Fruit fly (Drosophila melanogaster) whole organism, embryonic: ENCODE measurements around the gene Tango5.

ENCODE experiments used
- Ada2b ChIP-seq: fragments of 200-800 bp; sonication (Bioruptor generic); IDR thresholded peaks from 2 replicates; pipeline ENCODE4 v1.3.6; 2022; ENCODE audit warnings: missing biosample characterization, missing genetic modification characterization
- BEAF-32 ChIP-seq: fragments of 200-800 bp; sonication (Bioruptor generic); optimal IDR thresholded peaks from 3 replicates; lab custom pipeline; 2017; ENCODE audit warnings: missing biosample characterization, missing genetic modification characterization, mild to moderate bottlenecking, moderate library complexity, missing genetic modification reagents
- CG10274 ChIP-seq: fragments of 200-800 bp; sonication (Bioruptor generic); optimal IDR thresholded peaks from 3 replicates; lab custom pipeline; 2017; ENCODE audit warnings: missing biosample characterization, mild to moderate bottlenecking, missing genetic modification characterization
- CG10565 ChIP-seq: fragments of 200-800 bp; sonication (Bioruptor generic); optimal IDR thresholded peaks from 3 replicates; lab custom pipeline; 2016; ENCODE audit warnings: missing biosample characterization, mild to moderate bottlenecking, missing genetic modification characterization
- CG11696 ChIP-seq: fragments of 200-800 bp; sonication (Bioruptor generic); IDR thresholded peaks from 2 replicates; pipeline ENCODE4 v1.3.6; 2022; ENCODE audit warnings: missing biosample characterization, missing genetic modification characterization
- CG12942 ChIP-seq: fragments of 200-800 bp; sonication (Bioruptor generic); optimal IDR thresholded peaks from 3 replicates; lab custom pipeline; 2016; ENCODE audit warnings: missing biosample characterization, missing genetic modification characterization
- CG13624 ChIP-seq: fragments of 200-800 bp; sonication (Bioruptor generic); optimal IDR thresholded peaks from 2 replicates; lab custom pipeline; 2016; ENCODE audit warnings: missing biosample characterization, missing genetic modification characterization
- CG13775 ChIP-seq: fragments of 200-800 bp; sonication (Bioruptor generic); optimal IDR thresholded peaks from 3 replicates; lab custom pipeline; 2017; ENCODE audit warnings: missing biosample characterization, mild to moderate bottlenecking, missing genetic modification characterization
- CG15011 ChIP-seq: fragments of 200-800 bp; sonication (Bioruptor generic); optimal IDR thresholded peaks from 3 replicates; lab custom pipeline; 2018; ENCODE audit warnings: missing biosample characterization, mild to moderate bottlenecking, missing genetic modification characterization
- CG15601 ChIP-seq: fragments of 200-800 bp; sonication (Bioruptor generic); optimal IDR thresholded peaks from 3 replicates; lab custom pipeline; 2019; ENCODE audit warnings: missing biosample characterization, mild to moderate bottlenecking, missing genetic modification characterization, moderate library complexity
- CG16779 ChIP-seq: fragments of 200-800 bp; sonication (Bioruptor generic); IDR thresholded peaks from 2 replicates; pipeline ENCODE4 v1.3.6; 2022; ENCODE audit warnings: missing biosample characterization, missing genetic modification characterization
- CG17912 ChIP-seq: fragments of 200-800 bp; sonication (Bioruptor generic); optimal IDR thresholded peaks from 2 replicates; lab custom pipeline; 2018; ENCODE audit warnings: missing biosample characterization, mild to moderate bottlenecking, missing genetic modification characterization
- CG2116 ChIP-seq: fragments of 200-800 bp; sonication (Bioruptor generic); optimal IDR thresholded peaks from 3 replicates; lab custom pipeline; 2018; ENCODE audit warnings: missing biosample characterization, mild to moderate bottlenecking, missing genetic modification characterization
- CG2875 ChIP-seq: fragments of 200-800 bp; sonication (Bioruptor generic); optimal IDR thresholded peaks from 2 replicates; lab custom pipeline; 2017; ENCODE audit warnings: missing biosample characterization, mild to moderate bottlenecking, missing genetic modification characterization, missing genetic modification reagents
- CG34422 ChIP-seq: fragments of 200-800 bp; sonication (Bioruptor generic); IDR thresholded peaks from 3 replicates; pipeline ENCODE4 v1.3.6; 2022; ENCODE audit warnings: missing biosample characterization, missing genetic modification characterization
- CG3726 ChIP-seq: fragments of 200-800 bp; sonication (Bioruptor generic); IDR thresholded peaks from 3 replicates; pipeline ENCODE4, ENCODE4 v1.3.6; 2022; ENCODE audit warnings: missing biosample characterization, missing genetic modification characterization
- CG6683 ChIP-seq: fragments of 200-800 bp; sonication (Bioruptor generic); optimal IDR thresholded peaks from 2 replicates; lab custom pipeline; 2017; ENCODE audit warnings: missing biosample characterization, mild to moderate bottlenecking, missing genetic modification characterization, missing genetic modification reagents
- CG6854 ChIP-seq: fragments of 200-800 bp; sonication (Bioruptor generic); optimal IDR thresholded peaks from 3 replicates; lab custom pipeline; 2017; ENCODE audit warnings: missing biosample characterization, mild to moderate bottlenecking, missing genetic modification characterization
- CG7271 ChIP-seq: fragments of 200-800 bp; sonication (Bioruptor generic); optimal IDR thresholded peaks from 2 replicates; lab custom pipeline; 2018; ENCODE audit warnings: missing biosample characterization, mild to moderate bottlenecking, missing genetic modification characterization, moderate library complexity
- CG7372 ChIP-seq: fragments of 200-800 bp; sonication (Bioruptor generic); IDR thresholded peaks from 2 replicates; pipeline ENCODE4 v1.3.6; 2022; ENCODE audit warnings: missing biosample characterization, missing genetic modification characterization
- CG8089 ChIP-seq: fragments of 200-800 bp; sonication (Bioruptor generic); optimal IDR thresholded peaks from 3 replicates; lab custom pipeline; 2016; ENCODE audit warnings: missing biosample characterization, missing genetic modification characterization
- CG8924 ChIP-seq: fragments of 200-800 bp; optimal IDR thresholded peaks from 3 replicates; lab custom pipeline; 2019; ENCODE audit warnings: missing biosample characterization, mild to moderate bottlenecking, missing genetic modification characterization, moderate library complexity
- CG9215 ChIP-seq: fragments of 200-800 bp; sonication (Bioruptor generic); IDR thresholded peaks from 2 replicates; pipeline ENCODE4 v1.3.6; 2022; ENCODE audit warnings: missing biosample characterization, missing genetic modification characterization
- CG9437 ChIP-seq: fragments of 200-800 bp; sonication (Bioruptor generic); optimal IDR thresholded peaks from 2 replicates; lab custom pipeline; 2018; ENCODE audit warnings: missing biosample characterization, mild to moderate bottlenecking, missing genetic modification characterization
- CTCF ChIP-seq: fragments of 200-800 bp; sonication (Bioruptor generic); optimal IDR thresholded peaks from 2 replicates; lab custom pipeline; 2017; ENCODE audit warnings: missing biosample characterization, mild to moderate bottlenecking, missing genetic modification characterization, moderate library complexity
- Camta ChIP-seq: fragments of 200-800 bp; sonication (Bioruptor generic); optimal IDR thresholded peaks from 2 replicates; lab custom pipeline; 2016; ENCODE audit warnings: missing biosample characterization, missing genetic modification characterization
- Deaf1 ChIP-seq: fragments of 200-800 bp; optimal IDR thresholded peaks from 3 replicates; lab custom pipeline; 2019; ENCODE audit warnings: missing biosample characterization, mild to moderate bottlenecking, missing genetic modification characterization, moderate library complexity
- Doc3 ChIP-seq: fragments of 200-800 bp; sonication (Bioruptor generic); IDR thresholded peaks from 3 replicates; pipeline ENCODE4 v1.3.6; 2022; ENCODE audit warnings: missing biosample characterization, missing genetic modification characterization; ENCODE audit not compliant: partially characterized antibody
- GATAe ChIP-seq: fragments of 200-800 bp; sonication (Bioruptor generic); conservative IDR thresholded peaks from 2 replicates; pipeline ENCODE4 v1.3.6; 2022; ENCODE audit warnings: missing biosample characterization, missing genetic modification characterization
- HmgD ChIP-seq: fragments of 200-800 bp; sonication (Bioruptor generic); optimal IDR thresholded peaks from 3 replicates; lab custom pipeline; 2016; ENCODE audit warnings: missing biosample characterization, missing genetic modification characterization
- Hmr ChIP-seq: fragments of 200-800 bp; sonication (Bioruptor generic); optimal IDR thresholded peaks from 3 replicates; lab custom pipeline; 2017; ENCODE audit warnings: mild to moderate bottlenecking, missing biosample characterization, missing genetic modification reagents, missing genetic modification characterization
- Hsf ChIP-seq: fragments of 200-800 bp; sonication (Bioruptor generic); optimal IDR thresholded peaks from 3 replicates; lab custom pipeline; 2016; ENCODE audit warnings: missing biosample characterization, missing genetic modification characterization
- Stat92E ChIP-seq, 3 experiments: fragments of >200 bp in 2 of 3; fragments of 200-800 bp in 1 of 3; sonication (Bioruptor generic) in 1 of 3; optimal IDR thresholded peaks; 2 replicates each; lab custom pipeline; 2017 to 2019; ENCODE audit warnings: missing biosample characterization in 3 of 3, missing genetic modification characterization in 3 of 3, mild to moderate bottlenecking in 1 of 3, moderate library complexity in 1 of 3
- Vsx1 ChIP-seq: fragments of 200-800 bp; sonication (Bioruptor generic); optimal IDR thresholded peaks from 2 replicates; lab custom pipeline; 2017; ENCODE audit warnings: missing biosample characterization, mild to moderate bottlenecking, missing genetic modification characterization, missing genetic modification reagents
- abd-A ChIP-seq: fragments of 200-800 bp; sonication (Bioruptor generic); optimal IDR thresholded peaks from 3 replicates; lab custom pipeline; 2019; ENCODE audit warnings: missing biosample characterization, mild to moderate bottlenecking, missing genetic modification characterization, moderate library complexity
- amos ChIP-seq: fragments of 200-800 bp; sonication (Bioruptor generic); IDR thresholded peaks from 2 replicates; pipeline ENCODE4 v1.3.6; 2022; ENCODE audit warnings: missing biosample characterization, missing genetic modification characterization; ENCODE audit not compliant: partially characterized antibody
- ase ChIP-seq: fragments of 200-800 bp; sonication (Bioruptor generic); IDR thresholded peaks from 3 replicates; pipeline ENCODE4 v1.3.6; 2022; ENCODE audit warnings: missing biosample characterization, missing genetic modification characterization
- cg ChIP-seq: fragments of 200-800 bp; sonication (Bioruptor generic); optimal IDR thresholded peaks from 3 replicates; lab custom pipeline; 2019; ENCODE audit warnings: missing biosample characterization, mild to moderate bottlenecking, missing genetic modification characterization, moderate library complexity
- chinmo ChIP-seq: fragments of 200-800 bp; sonication (Bioruptor generic); IDR thresholded peaks from 4 replicates; pipeline ENCODE4 v1.3.6; 2022; ENCODE audit warnings: missing biosample characterization, missing genetic modification characterization; ENCODE audit not compliant: partially characterized antibody
- crol ChIP-seq: fragments of 200-800 bp; sonication (Bioruptor generic); IDR thresholded peaks from 2 replicates; pipeline ENCODE4 v1.3.6; 2022; ENCODE audit warnings: missing biosample characterization, missing genetic modification characterization
- da ChIP-seq: fragments of 200-800 bp; sonication (Bioruptor generic); optimal IDR thresholded peaks from 2 replicates; lab custom pipeline; 2016; ENCODE audit warnings: missing biosample characterization, missing genetic modification characterization
- dimm ChIP-seq: fragments of 200-800 bp; sonication (Bioruptor generic); IDR thresholded peaks from 2 replicates; pipeline ENCODE4 v1.3.6; 2022; ENCODE audit warnings: missing biosample characterization, missing genetic modification characterization
- hkb ChIP-seq, 2 experiments: fragments of 200-800 bp in 1 of 2; fragments of >200 bp in 1 of 2; sonication (Bioruptor generic) in 1 of 2; IDR thresholded peaks in 1 of 2; optimal IDR thresholded peaks in 1 of 2; 2 replicates each; pipeline versions ENCODE4 v1.3.6 to Lab custom; 2017 to 2022; ENCODE audit warnings: missing biosample characterization in 1 of 2, missing genetic modification characterization in 1 of 2
- stc ChIP-seq: fragments of 200-800 bp; sonication (Bioruptor generic); IDR thresholded peaks from 2 replicates; pipeline ENCODE4 v1.3.6; 2022; ENCODE audit warnings: missing biosample characterization, missing genetic modification characterization
- trem ChIP-seq: fragments of 200-800 bp; optimal IDR thresholded peaks from 3 replicates; lab custom pipeline; 2019; ENCODE audit warnings: missing biosample characterization, mild to moderate bottlenecking, missing genetic modification characterization, moderate library complexity
- usp ChIP-seq: fragments of >200 bp; optimal IDR thresholded peaks from 2 replicates; lab custom pipeline; 2017; ENCODE audit warnings: missing biosample characterization, missing genetic modification characterization
- zfh1 ChIP-seq: fragments of 200-800 bp; sonication (Bioruptor generic); IDR thresholded peaks from 3 replicates; pipeline ENCODE4 v1.3.6; 2022; ENCODE audit warnings: missing biosample characterization, missing genetic modification characterization

The Tango5 gene

dm6 chrX:10766976-10767349, 2.8 kb upstream of the Tango5 start:
- TF ChIP-seq chinmo = 0 out of 4 replicates have a peak, but pooled peaks have one; percentile 33
- peak; percentile 7 for TF ChIP-seq CG15601 (tag; lab: Kevin White, UChicago)
- TF ChIP-seq Vsx1 (GFP tag; lab: Kevin White, UChicago) = peak; percentile 36
- TF ChIP-seq stc (GFP tag; lab: Robert Waterston, UW) = peak; percentile 29; the same call in 1 of the 2 replicates
- no peak for TF ChIP-seq usp (GFP tag; lab: Kevin White, UChicago)
- TF ChIP-seq crol (GFP tag; lab: Robert Waterston, UW) = no peak
- TF ChIP-seq CTCF (GFP tag; lab: Kevin White, UChicago) = no peak
- TF ChIP-seq CG15011 = no peak

- peak; percentile 64 for TF ChIP-seq Hmr (GFP tag; lab: Kevin White, UChicago)
- TF ChIP-seq CG3726 (GFP tag; lab: Robert Waterston, UW) = no peak
- TF ChIP-seq CG7372 (GFP tag; lab: Robert Waterston, UW) = no peak
- no peak for TF ChIP-seq CG13775
- TF ChIP-seq HmgD (GFP tag; lab: Kevin White, UChicago) = no peak
- TF ChIP-seq dimm (GFP tag; lab: Robert Waterston, UW) = no peak
- peak; percentile 88 for TF ChIP-seq abd-A (tag; lab: Kevin White, UChicago)
- peak; percentile 11 for TF ChIP-seq BEAF-32 (GFP tag; lab: Kevin White, UChicago)
- TF ChIP-seq CG8924 (tag; lab: Kevin White, UChicago) = peak; percentile 13
- TF ChIP-seq CG6854 (GFP tag; lab: Kevin White, UChicago) = no peak
- TF ChIP-seq CG2116 (GFP tag; lab: Kevin White, UChicago) = no peak
- no peak for TF ChIP-seq CG34422 (GFP tag; lab: Robert Waterston, UW)
- TF ChIP-seq cg (GFP tag; lab: Kevin White, UChicago) = peak; percentile 64
- no peak for TF ChIP-seq Stat92E (GFP tag; optimal IDR thresholded peaks at IDR 0.05; lab: Kevin White, UChicago)
- TF ChIP-seq Ada2b (GFP tag; lab: Robert Waterston, UW) = no peak
- peak; percentile 39 for TF ChIP-seq Hsf (GFP tag; lab: Kevin White, UChicago)
- TF ChIP-seq amos = peak; percentile 20; the same call in 1 of the 2 replicates
- no peak for TF ChIP-seq CG11696
- no peak for TF ChIP-seq CG2875 (GFP tag; lab: Kevin White, UChicago)
- TF ChIP-seq CTCF (GFP tag; lab: Kevin White, UChicago) = no peak
- TF ChIP-seq CG13624 = peak; percentile 22
- TF ChIP-seq CG9437 (GFP tag; lab: Kevin White, UChicago) = peak; percentile 21
- TF ChIP-seq Camta (GFP tag; lab: Kevin White, UChicago) = no peak
- TF ChIP-seq GATAe (GFP tag; lab: Robert Waterston, UW) = no peak
- no peak for TF ChIP-seq CG16779 (GFP tag; lab: Robert Waterston, UW)
- no peak for TF ChIP-seq Doc3 (GFP tag; lab: Robert Waterston, UW)
- no peak for TF ChIP-seq CG8089
- TF ChIP-seq CG10565 = no peak
- no peak for TF ChIP-seq CG9215
- TF ChIP-seq CG6683 (GFP tag; lab: Kevin White, UChicago) = no peak
- no peak for TF ChIP-seq da (GFP tag; lab: Kevin White, UChicago)
- peak; percentile 6 for TF ChIP-seq Deaf1 (tag; lab: Kevin White, UChicago)
- TF ChIP-seq CG7271 (tag; lab: Kevin White, UChicago) = no peak
- no peak for TF ChIP-seq hkb (optimal IDR thresholded peaks at IDR 0.05; lab: Kevin White, UChicago)
- TF ChIP-seq hkb (GFP tag; IDR thresholded peaks at IDR 0.05; lab: Robert Waterston, UW) = no peak; the same call in 1 of the 2 replicates
- TF ChIP-seq trem (tag; lab: Kevin White, UChicago) = no peak
- no peak for TF ChIP-seq CG12942
- TF ChIP-seq CG10274 (GFP tag; lab: Kevin White, UChicago) = no peak
- TF ChIP-seq ase = no peak
- no peak for TF ChIP-seq CG17912
- no peak for TF ChIP-seq zfh1
These were observed 992 bp downstream of the Tango5 start for dm6 chrX:10762959-10763883.
